Fruit fly (Drosophila melanogaster) whole organism, embryonic: ENCODE results near the gene CG12012.

Source experiments
- Abd-B ChIP-seq: fragments of 200-800 bp; sonication (Bioruptor generic); optimal IDR thresholded peaks from 2 replicates; lab custom pipeline; 2018; ENCODE audit warnings: missing biosample characterization, mild to moderate bottlenecking, missing genetic modification characterization, moderate library complexity
- Awh ChIP-seq: fragments of 200-800 bp; sonication (Bioruptor generic); IDR thresholded peaks from 2 replicates; pipeline ENCODE4, ENCODE4 v1.3.6; 2022; ENCODE audit warnings: missing biosample characterization, missing genetic modification characterization
- CG10321 ChIP-seq: fragments of 200-800 bp; sonication (Bioruptor generic); IDR thresholded peaks from 2 replicates; pipeline ENCODE4 v1.3.6; 2022; ENCODE audit warnings: missing biosample characterization, missing genetic modification characterization
- CG11085 ChIP-seq: fragments of 200-800 bp; sonication (Bioruptor generic); IDR thresholded peaks from 2 replicates; pipeline ENCODE4 v1.3.6; 2022; ENCODE audit warnings: missing biosample characterization, missing genetic modification characterization
- CG13424 ChIP-seq: fragments of 200-800 bp; sonication (Bioruptor generic); optimal IDR thresholded peaks from 2 replicates; lab custom pipeline; 2019; ENCODE audit warnings: missing biosample characterization, mild to moderate bottlenecking, missing genetic modification characterization, moderate library complexity
- CG13624 ChIP-seq: fragments of 200-800 bp; sonication (Bioruptor generic); optimal IDR thresholded peaks from 2 replicates; lab custom pipeline; 2016; ENCODE audit warnings: missing biosample characterization, missing genetic modification characterization
- CG1529 ChIP-seq: fragments of 200-800 bp; sonication (Bioruptor generic); optimal IDR thresholded peaks from 3 replicates; lab custom pipeline; 2018; ENCODE audit warnings: missing biosample characterization, missing genetic modification characterization
- CG18619 ChIP-seq: fragments of 200-800 bp; sonication (Bioruptor generic); optimal IDR thresholded peaks from 3 replicates; lab custom pipeline; 2017; ENCODE audit warnings: missing biosample characterization, mild to moderate bottlenecking, missing genetic modification characterization
- CG2202 ChIP-seq: fragments of 200-800 bp; sonication (Bioruptor generic); optimal IDR thresholded peaks from 2 replicates; lab custom pipeline; 2018; ENCODE audit warnings: missing biosample characterization, mild to moderate bottlenecking, missing genetic modification characterization
- CG30020 ChIP-seq: fragments of 200-800 bp; optimal IDR thresholded peaks from 2 replicates; lab custom pipeline; 2019; ENCODE audit warnings: missing biosample characterization, mild to moderate bottlenecking, missing genetic modification characterization, moderate library complexity
- CG31224 ChIP-seq: fragments of 200-800 bp; sonication (Bioruptor generic); IDR thresholded peaks from 2 replicates; pipeline ENCODE4 v1.3.6; 2022; ENCODE audit warnings: missing biosample characterization, missing genetic modification characterization
- CG31388 ChIP-seq: fragments of 200-800 bp; sonication (Bioruptor generic); optimal IDR thresholded peaks from 2 replicates; lab custom pipeline; 2016; ENCODE audit warnings: missing biosample characterization, missing genetic modification characterization
- CG4328 ChIP-seq: fragments of 200-800 bp; sonication (Bioruptor generic); optimal IDR thresholded peaks from 3 replicates; lab custom pipeline; 2017; ENCODE audit warnings: missing biosample characterization, missing genetic modification reagents, missing genetic modification characterization
- CG6854 ChIP-seq: fragments of 200-800 bp; sonication (Bioruptor generic); optimal IDR thresholded peaks from 3 replicates; lab custom pipeline; 2017; ENCODE audit warnings: missing biosample characterization, mild to moderate bottlenecking, missing genetic modification characterization
- CG7745 ChIP-seq: fragments of 200-800 bp; sonication (Bioruptor generic); optimal IDR thresholded peaks from 2 replicates; lab custom pipeline; 2018; ENCODE audit warnings: missing biosample characterization, mild to moderate bottlenecking, missing genetic modification characterization, moderate library complexity
- Doc2 ChIP-seq: fragments of 200-800 bp; sonication (Bioruptor generic); IDR thresholded peaks from 2 replicates; pipeline ENCODE4 v1.3.6; 2022; ENCODE audit warnings: missing biosample characterization, missing genetic modification characterization
- Gsc ChIP-seq: fragments of 200-800 bp; sonication (Bioruptor generic); IDR thresholded peaks from 2 replicates; pipeline ENCODE4 v1.3.6; 2022; ENCODE audit warnings: missing biosample characterization, missing genetic modification characterization
- HLHmδ ChIP-seq: fragments of 200-800 bp; sonication (Bioruptor generic); optimal IDR thresholded peaks from 2 replicates; lab custom pipeline; 2018; ENCODE audit warnings: missing biosample characterization, mild to moderate bottlenecking, missing genetic modification characterization, moderate library complexity
- Hmr ChIP-seq: fragments of 200-800 bp; sonication (Bioruptor generic); optimal IDR thresholded peaks from 3 replicates; lab custom pipeline; 2017; ENCODE audit warnings: mild to moderate bottlenecking, missing biosample characterization, missing genetic modification reagents, missing genetic modification characterization
- Lhr ChIP-seq: fragments of 200-800 bp; sonication (Bioruptor generic); optimal IDR thresholded peaks from 3 replicates; lab custom pipeline; 2017; ENCODE audit warnings: mild to moderate bottlenecking, missing biosample characterization, missing genetic modification reagents, missing genetic modification characterization
- MBD-R2 ChIP-seq: fragments of 200-800 bp; sonication (Bioruptor generic); IDR thresholded peaks from 2 replicates; pipeline ENCODE4 v1.3.6; 2022; ENCODE audit warnings: missing biosample characterization, missing genetic modification characterization
- MTF-1 ChIP-seq: fragments of 200-800 bp; sonication (Bioruptor generic); optimal IDR thresholded peaks from 2 replicates; lab custom pipeline; 2018; ENCODE audit warnings: missing biosample characterization, mild to moderate bottlenecking, missing genetic modification characterization, borderline replicate concordance
- Max ChIP-seq: fragments of 200-800 bp; sonication (Bioruptor generic); optimal IDR thresholded peaks from 2 replicates; lab custom pipeline; 2016; ENCODE audit warnings: missing biosample characterization, mild to moderate bottlenecking, missing genetic modification characterization
- NK7.1 ChIP-seq: fragments of 200-800 bp; sonication (Bioruptor generic); optimal IDR thresholded peaks from 3 replicates; lab custom pipeline; 2016; ENCODE audit warnings: missing biosample characterization, missing genetic modification characterization
- Nf-YC ChIP-seq: fragments of 200-800 bp; optimal IDR thresholded peaks from 3 replicates; lab custom pipeline; 2019; ENCODE audit warnings: missing biosample characterization, mild to moderate bottlenecking, missing genetic modification characterization, moderate library complexity
- Scr ChIP-seq: fragments of 200-800 bp; sonication (Bioruptor generic); IDR thresholded peaks from 2 replicates; pipeline ENCODE4 v1.3.6; 2022; ENCODE audit warnings: missing biosample characterization, missing genetic modification characterization; ENCODE audit not compliant: partially characterized antibody
- Sin3A ChIP-seq: fragments of >200 bp; optimal IDR thresholded peaks from 2 replicates; lab custom pipeline; 2018
- Ssrp ChIP-seq: fragments of 200-800 bp; sonication (Bioruptor generic); optimal IDR thresholded peaks from 2 replicates; lab custom pipeline; 2018; ENCODE audit warnings: missing biosample characterization, mild to moderate bottlenecking, missing genetic modification characterization, moderate library complexity
- Stat92E ChIP-seq, 3 experiments: fragments of >200 bp in 2 of 3; fragments of 200-800 bp in 1 of 3; sonication (Bioruptor generic) in 1 of 3; optimal IDR thresholded peaks; 2 replicates each; lab custom pipeline; 2017 to 2019; ENCODE audit warnings: missing biosample characterization in 3 of 3, missing genetic modification characterization in 3 of 3, mild to moderate bottlenecking in 1 of 3, moderate library complexity in 1 of 3
- ab ChIP-seq: fragments of 200-800 bp; sonication (Bioruptor generic); optimal IDR thresholded peaks from 2 replicates; lab custom pipeline; 2016; ENCODE audit warnings: missing biosample characterization, missing genetic modification characterization
- bowl ChIP-seq: fragments of 200-800 bp; sonication (Bioruptor generic); IDR thresholded peaks from 2 replicates; pipeline ENCODE4 v1.3.6; 2022; ENCODE audit warnings: missing biosample characterization, missing genetic modification characterization
- cato ChIP-seq: fragments of 200-800 bp; sonication (Bioruptor generic); optimal IDR thresholded peaks from 2 replicates; lab custom pipeline; 2016; ENCODE audit warnings: missing biosample characterization, missing genetic modification characterization, borderline replicate concordance
- chif ChIP-seq, 2 experiments: fragments of 200-800 bp; sonication (Bioruptor generic); optimal IDR thresholded peaks; 3 replicates each; lab custom pipeline; 2016; ENCODE audit warnings: missing biosample characterization in 2 of 2, missing genetic modification characterization in 2 of 2
- ewg ChIP-seq: fragments of 200-800 bp; sonication (Bioruptor generic); optimal IDR thresholded peaks from 3 replicates; lab custom pipeline; 2017; ENCODE audit warnings: mild to moderate bottlenecking, missing biosample characterization, missing genetic modification reagents, missing genetic modification characterization
- fd64A ChIP-seq: fragments of 200-800 bp; sonication (Bioruptor generic); optimal IDR thresholded peaks from 3 replicates; lab custom pipeline; 2018; ENCODE audit warnings: missing biosample characterization, mild to moderate bottlenecking, missing genetic modification characterization
- fru ChIP-seq: fragments of >200 bp; optimal IDR thresholded peaks from 2 replicates; lab custom pipeline; 2017
- gcm ChIP-seq: fragments of 200-800 bp; sonication (Bioruptor generic); optimal IDR thresholded peaks from 2 replicates; lab custom pipeline; 2019; ENCODE audit warnings: missing biosample characterization, mild to moderate bottlenecking, missing genetic modification characterization, moderate library complexity
- grn ChIP-seq: fragments of 200-800 bp; sonication (Bioruptor generic); optimal IDR thresholded peaks from 3 replicates; lab custom pipeline; 2017; ENCODE audit warnings: missing biosample characterization, missing genetic modification characterization
- gsb ChIP-seq: fragments of 200-800 bp; sonication (Bioruptor generic); IDR thresholded peaks from 2 replicates; pipeline ENCODE4 v1.3.6; 2022; ENCODE audit warnings: missing biosample characterization, missing genetic modification characterization
- inv ChIP-seq: fragments of 200-800 bp; sonication (Bioruptor generic); IDR thresholded peaks from 2 replicates; pipeline ENCODE4 v1.3.6; 2022; ENCODE audit warnings: missing biosample characterization, missing genetic modification characterization; ENCODE audit not compliant: partially characterized antibody
- mld ChIP-seq: fragments of 200-800 bp; sonication (Bioruptor generic); IDR thresholded peaks from 3 replicates; pipeline ENCODE4 v1.3.6; 2022; ENCODE audit warnings: missing biosample characterization, missing genetic modification characterization; ENCODE audit not compliant: partially characterized antibody
- otp ChIP-seq: fragments of 200-800 bp; sonication (Bioruptor generic); IDR thresholded peaks from 3 replicates; pipeline ENCODE4, ENCODE4 v1.3.6; 2022; ENCODE audit warnings: missing biosample characterization, missing genetic modification characterization
- sc ChIP-seq, 3 experiments: fragments of >200 bp in 2 of 3; fragments of 200-800 bp in 1 of 3; sonication (Bioruptor generic) in 1 of 3; optimal IDR thresholded peaks; 2 replicates in 2 of 3; 3 replicates in 1 of 3; lab custom pipeline; 2017; ENCODE audit warnings: mild to moderate bottlenecking in 1 of 3, missing biosample characterization in 1 of 3, missing genetic modification characterization in 1 of 3, missing genetic modification reagents in 1 of 3
- sens-2 ChIP-seq: fragments of 200-800 bp; sonication (Bioruptor generic); IDR thresholded peaks from 2 replicates; pipeline ENCODE4 v1.3.6; 2022; ENCODE audit warnings: missing biosample characterization, missing genetic modification characterization
- sim ChIP-seq: fragments of 200-800 bp; sonication (Bioruptor generic); IDR thresholded peaks from 2 replicates; pipeline ENCODE4 v1.3.6; 2022; ENCODE audit warnings: missing biosample characterization, missing genetic modification characterization
- tx ChIP-seq: fragments of 200-800 bp; sonication (Bioruptor generic); optimal IDR thresholded peaks from 2 replicates; lab custom pipeline; 2016; ENCODE audit warnings: missing biosample characterization, missing genetic modification characterization
- vvl ChIP-seq: fragments of 200-800 bp; sonication (Bioruptor generic); IDR thresholded peaks from 2 replicates; pipeline ENCODE4 v1.3.6; 2022; ENCODE audit warnings: missing biosample characterization, missing genetic modification characterization

The CG12012 gene

DNA sequence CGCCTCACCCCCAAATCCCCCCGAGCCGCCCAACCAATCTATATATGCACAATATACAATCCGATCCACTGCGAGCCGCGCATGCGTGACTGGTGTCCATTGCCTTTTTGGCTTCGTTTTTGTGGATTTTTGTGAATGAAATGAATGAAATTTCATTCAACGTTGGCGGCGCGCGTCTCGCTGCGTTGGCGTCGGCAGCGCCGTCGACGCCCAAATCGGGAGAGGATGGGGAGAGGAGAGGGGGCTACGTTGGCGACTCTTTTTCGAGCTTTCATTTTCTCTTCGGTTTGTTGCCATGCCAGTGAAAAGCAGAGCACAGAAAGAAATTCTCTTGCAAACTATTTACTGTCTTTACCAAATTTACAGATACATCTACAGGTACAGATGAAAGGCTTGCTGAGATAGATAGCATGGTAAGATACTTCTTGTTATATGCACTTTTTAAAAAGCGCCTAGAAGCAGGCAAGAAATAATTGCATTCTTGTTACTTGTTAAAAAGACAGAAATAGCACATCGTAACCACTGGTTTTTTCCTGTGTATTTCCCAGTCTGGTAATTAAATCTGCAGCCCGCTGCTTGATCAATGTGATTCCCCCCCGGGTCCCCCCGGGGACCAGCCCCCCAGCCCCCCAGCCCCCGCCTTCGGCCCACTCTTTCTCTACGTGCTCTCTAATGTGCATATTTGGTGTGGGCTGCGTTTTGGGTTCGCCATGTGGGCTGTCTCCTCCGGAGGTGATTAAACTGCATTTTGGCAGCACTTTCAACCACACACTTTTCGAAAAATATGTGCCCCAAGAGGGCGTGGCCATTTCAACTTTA is 3.9 kb downstream of the CG12012 start (continued):
- TF ChIP-seq CG31224 (GFP tag; lab: Robert Waterston, UW): no peak
- peak in 1 of 3 experiments; percentile 51 for TF ChIP-seq Stat92E (GFP tag; optimal IDR thresholded peaks at IDR 0.05; lab: Kevin White, UChicago)
- TF ChIP-seq ab: no peak
- TF ChIP-seq tx: no peak
- TF ChIP-seq Lhr (GFP tag; lab: Kevin White, UChicago): no peak
- TF ChIP-seq CG13624: no peak
- TF ChIP-seq Nf-YC (tag; lab: Kevin White, UChicago): peak; percentile 13
- no peak for TF ChIP-seq Hmr (GFP tag; lab: Kevin White, UChicago)
- TF ChIP-seq gsb (GFP tag; lab: Robert Waterston, UW): no peak
- TF ChIP-seq CG13424: peak; percentile 62
- no peak for TF ChIP-seq CG6854 (GFP tag; lab: Kevin White, UChicago)
- no peak for TF ChIP-seq fd64A (GFP tag; lab: Kevin White, UChicago)

DNA sequence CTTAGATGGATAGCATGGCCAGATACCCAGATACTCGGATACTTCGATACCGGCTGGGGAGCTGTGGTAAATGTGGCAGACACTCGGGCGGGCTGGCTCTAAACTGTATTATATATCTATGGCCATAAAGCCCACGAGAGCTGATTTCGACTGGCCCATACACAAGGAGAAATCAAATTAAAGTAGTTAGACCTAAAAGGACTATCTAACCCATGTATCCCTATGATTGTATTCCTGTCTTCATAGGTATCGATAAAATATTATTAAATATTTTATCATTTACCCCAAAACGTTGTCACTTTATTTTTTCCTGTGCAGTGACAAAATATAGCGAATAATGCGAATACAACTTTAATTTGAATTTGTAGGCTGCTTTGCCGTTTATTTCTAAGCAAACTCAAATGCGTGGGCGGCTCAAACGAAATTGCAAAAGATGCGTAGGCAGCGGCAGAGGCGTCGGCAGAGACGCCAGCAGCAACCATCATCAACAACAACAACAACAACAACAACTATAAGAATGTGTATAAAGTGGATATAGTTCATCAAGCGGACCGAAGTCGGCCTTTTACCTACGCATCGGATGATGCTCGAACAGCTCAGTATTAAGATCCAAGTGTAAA is 5.4 kb downstream of the CG12012 start:
- peak; percentile 64; the same call in 2 of the 3 replicates for TF ChIP-seq otp
- no peak for TF ChIP-seq chif (GFP tag; optimal IDR thresholded peaks at IDR 0.05; lab: Kevin White, UChicago)
- TF ChIP-seq CG2202 (tag; lab: Kevin White, UChicago): no peak
- no peak for TF ChIP-seq inv (GFP tag; lab: Robert Waterston, UW)
- TF ChIP-seq cato (GFP tag; lab: Kevin White, UChicago): no peak
- TF ChIP-seq CG18619 (GFP tag; lab: Kevin White, UChicago): no peak
- TF ChIP-seq CG31388 (GFP tag; lab: Kevin White, UChicago): no peak
- no peak for TF ChIP-seq CG7745
- TF ChIP-seq ewg (GFP tag; lab: Kevin White, UChicago): no peak
- TF ChIP-seq Awh: peak; percentile 55; the same call in 1 of the 2 replicates
- TF ChIP-seq CG10321: no peak
- TF ChIP-seq NK7.1 (GFP tag; lab: Kevin White, UChicago): no peak
- TF ChIP-seq Sin3A (lab: Kevin White, UChicago): no peak
- no peak for TF ChIP-seq Gsc (GFP tag; lab: Robert Waterston, UW)
- no peak for TF ChIP-seq Doc2
- no peak for TF ChIP-seq gcm (GFP tag; lab: Kevin White, UChicago)
- TF ChIP-seq CG11085 (GFP tag; lab: Robert Waterston, UW): peak; percentile 52
- TF ChIP-seq vvl (GFP tag; lab: Robert Waterston, UW): peak; percentile 57
- TF ChIP-seq MTF-1: no peak
- TF ChIP-seq fd64A (GFP tag; lab: Kevin White, UChicago): no peak
- TF ChIP-seq CG1529 (GFP tag; lab: Kevin White, UChicago): no peak
- no peak for TF ChIP-seq sim (GFP tag; lab: Robert Waterston, UW)
- TF ChIP-seq Abd-B (GFP tag; lab: Kevin White, UChicago): peak; percentile 44
- TF ChIP-seq sc (optimal IDR thresholded peaks at IDR 0.05; lab: Kevin White, UChicago): no peak
- no peak for TF ChIP-seq sc (GFP tag; optimal IDR thresholded peaks at IDR 0.05; lab: Kevin White, UChicago)
- TF ChIP-seq Max: no peak
- no peak for TF ChIP-seq HLHmδ (GFP tag; lab: Kevin White, UChicago)
- no peak for TF ChIP-seq CG30020 (tag; lab: Kevin White, UChicago)
- TF ChIP-seq mld (GFP tag; lab: Robert Waterston, UW): no peak
- TF ChIP-seq grn (GFP tag; lab: Kevin White, UChicago): no peak
- TF ChIP-seq Scr: no peak
- TF ChIP-seq MBD-R2 (GFP tag; lab: Robert Waterston, UW): no peak
- no peak for TF ChIP-seq bowl (GFP tag; lab: Robert Waterston, UW)
- TF ChIP-seq Ssrp (tag; lab: Kevin White, UChicago): no peak
- TF ChIP-seq fru (lab: Kevin White, UChicago): no peak
- no peak for TF ChIP-seq sens-2
- no peak for TF ChIP-seq CG4328 (GFP tag; lab: Kevin White, UChicago)
